Fruit fly (Drosophila melanogaster): Measurements from ENCODE around the gene Bdbt.

Bdbt gene

dm6 chr3R:21097631-21098117, 21.0 kb downstream of the Bdbt start, which contains the start of gene RhoGAP93B (continued):
- no peak for TF ChIP-seq z (GFP tag; IDR thresholded peaks at IDR 0.05)
- peak; percentile 80 for TF ChIP-seq peb (GFP tag; IDR thresholded peaks at IDR 0.05)
- peak; percentile 87 for TF ChIP-seq stc (GFP tag; IDR thresholded peaks at IDR 0.05)
- peak; percentile 32 for TF ChIP-seq CG6654 (GFP tag; optimal IDR thresholded peaks at IDR 0.05)
- TF ChIP-seq caup (GFP tag; optimal IDR thresholded peaks at IDR 0.05; ENCODE audit: severe bottlenecking), result peak; percentile 85
- no peak for TF ChIP-seq ATbp (GFP tag; optimal IDR thresholded peaks at IDR 0.05)
- peak; percentile 49 for TF ChIP-seq CG11723 (GFP tag; optimal IDR thresholded peaks at IDR 0.05)
- peak; percentile 83 for TF ChIP-seq Rx (GFP tag; IDR thresholded peaks at IDR 0.05)
- TF ChIP-seq CG8290 (GFP tag; optimal IDR thresholded peaks at IDR 0.05), result peak; percentile 76
- peak in 1 of 2 experiments; percentile 13 for TF ChIP-seq CG8290 (tag; optimal IDR thresholded peaks at IDR 0.05)
- peak; percentile 60 for TF ChIP-seq maf-S (GFP tag; optimal IDR thresholded peaks at IDR 0.05)
- TF ChIP-seq HmgZ (tag; optimal IDR thresholded peaks at IDR 0.05), result peak; percentile 92
- TF ChIP-seq esg (GFP tag; conservative IDR thresholded peaks at IDR 0.05), result peak; percentile 90
- peak; percentile 87 for TF ChIP-seq CG2712 (tag; optimal IDR thresholded peaks at IDR 0.05)
- peak; percentile 83 for TF ChIP-seq NC2β (GFP tag; optimal IDR thresholded peaks at IDR 0.05)
- TF ChIP-seq CG6813 (GFP tag; optimal IDR thresholded peaks at IDR 0.05), result peak; percentile 14
- TF ChIP-seq CG18599 (GFP tag; optimal IDR thresholded peaks at IDR 0.05), result peak; percentile 89
- no peak for TF ChIP-seq sd (tag; optimal IDR thresholded peaks at IDR 0.05)
- TF ChIP-seq kni (GFP tag; optimal IDR thresholded peaks at IDR 0.05), result peak; percentile 72
- TF ChIP-seq Dbx (GFP tag; IDR thresholded peaks at IDR 0.05), result peak; percentile 97
- TF ChIP-seq Sry-δ (GFP tag; optimal IDR thresholded peaks at IDR 0.05), result peak; percentile 100
- peak; percentile 79 for TF ChIP-seq HmgD (GFP tag; optimal IDR thresholded peaks at IDR 0.05)
- TF ChIP-seq fru (optimal IDR thresholded peaks at IDR 0.05), result no peak
- TF ChIP-seq CG17568 (GFP tag; optimal IDR thresholded peaks at IDR 0.05), result no peak
- 0 out of 3 replicates have a peak, but pooled peaks have one; percentile 48 for TF ChIP-seq gce (GFP tag; IDR thresholded peaks at IDR 0.05)
- peak; percentile 95 for TF ChIP-seq sob (GFP tag; IDR thresholded peaks at IDR 0.05)
- no peak for TF ChIP-seq CG15073 (GFP tag; optimal IDR thresholded peaks at IDR 0.05)
- TF ChIP-seq CG1529 (GFP tag; optimal IDR thresholded peaks at IDR 0.05), result peak; percentile 42
- TF ChIP-seq CG31441 (GFP tag; IDR thresholded peaks at IDR 0.05), result peak; percentile 77
- peak; percentile 87 for TF ChIP-seq lmd (GFP tag; IDR thresholded peaks at IDR 0.05)
- peak; percentile 75 for TF ChIP-seq CG30020 (tag; optimal IDR thresholded peaks at IDR 0.05)
- TF ChIP-seq CG10565 (GFP tag; optimal IDR thresholded peaks at IDR 0.05), result no peak
- TF ChIP-seq CG6791 (GFP tag; IDR thresholded peaks at IDR 0.05; ENCODE audit: partially characterized antibody), result peak; percentile 99
- peak; percentile 82 for TF ChIP-seq CG8924 (tag; optimal IDR thresholded peaks at IDR 0.05)
- TF ChIP-seq Vsx1 (GFP tag; optimal IDR thresholded peaks at IDR 0.05), result no peak
- TF ChIP-seq Fer1 (GFP tag; optimal IDR thresholded peaks at IDR 0.05), result peak; percentile 88
- TF ChIP-seq Dp (GFP tag; optimal IDR thresholded peaks at IDR 0.05), result peak; percentile 77
- peak; percentile 87 for TF ChIP-seq stwl (tag; optimal IDR thresholded peaks at IDR 0.05)
- TF ChIP-seq Fer2 (tag; optimal IDR thresholded peaks at IDR 0.05), result peak; percentile 82
- TF ChIP-seq Atf6 (GFP tag; IDR thresholded peaks at IDR 0.05), result peak; percentile 92
- no peak for TF ChIP-seq dmrt99B (tag; optimal IDR thresholded peaks at IDR 0.05)
- peak; percentile 94 for TF ChIP-seq bab2 (GFP tag; optimal IDR thresholded peaks at IDR 0.05)
- TF ChIP-seq CG4282 (GFP tag; optimal IDR thresholded peaks at IDR 0.05), result peak; percentile 73
- TF ChIP-seq CG13424 (tag; optimal IDR thresholded peaks at IDR 0.05), result peak; percentile 85
- TF ChIP-seq B-H2 (GFP tag; optimal IDR thresholded peaks at IDR 0.05), result peak; percentile 84
- TF ChIP-seq fu2 (GFP tag; optimal IDR thresholded peaks at IDR 0.05), result peak; percentile 93
- peak; percentile 100 for TF ChIP-seq sna (GFP tag; IDR thresholded peaks at IDR 0.05; ENCODE audit: partially characterized antibody)
- TF ChIP-seq sqz (GFP tag; optimal IDR thresholded peaks at IDR 0.05), result no peak
- peak; percentile 88 for TF ChIP-seq dysf (GFP tag; IDR thresholded peaks at IDR 0.05)
- no peak for TF ChIP-seq nau (GFP tag; optimal IDR thresholded peaks at IDR 0.05)
- peak; percentile 78 for TF ChIP-seq eyg (GFP tag; optimal IDR thresholded peaks at IDR 0.05)
